Worm (Caenorhabditis elegans) whole organism, early embryonic: ENCODE data around the gene figl-1.

ENCODE experiments used
- ama-1 ChIP-seq: fragments of 150-350 bp; optimal IDR thresholded peaks from 2 replicates; lab custom pipeline; 2014
- ceh-36 ChIP-seq: sonication (generic microtip); optimal IDR thresholded peaks from 2 replicates; lab custom pipeline; 2016; ENCODE audit warnings: missing genetic modification characterization, inconsistent platforms, missing compliant biosample characterization
- ets-7 ChIP-seq: sonication (generic microtip); optimal IDR thresholded peaks from 2 replicates; lab custom pipeline; 2016; ENCODE audit warnings: missing genotype, missing genetic modification characterization, missing compliant biosample characterization
- flt-1 ChIP-seq: fragments of 200-800 bp; sonication (Bioruptor generic); IDR thresholded peaks from 2 replicates; pipeline ENCODE4 v1.3.6; 2022; ENCODE audit warnings: missing genetic modification characterization, missing compliant biosample characterization
- hmbx-1 ChIP-seq: sonication (generic microtip); optimal IDR thresholded peaks from 2 replicates; lab custom pipeline; 2016; ENCODE audit warnings: mild to moderate bottlenecking, missing genetic modification characterization, missing compliant biosample characterization
- pes-1 ChIP-seq: fragments of 200-800 bp; sonication (Bioruptor generic); IDR thresholded peaks from 2 replicates; pipeline ENCODE4 v1.3.6; 2022; ENCODE audit warnings: missing genetic modification reagents, missing genetic modification characterization, missing compliant biosample characterization

ce11 chrV:4304240-4304639 lies 41.6 kb downstream of the figl-1 start:
- TF ChIP-seq ets-7: no peak
- no peak for TF ChIP-seq hmbx-1
- TF ChIP-seq ama-1: no peak
- no peak for TF ChIP-seq pes-1 (GFP tag; lab: Robert Waterston, UW)
- TF ChIP-seq ceh-36 (tag; lab: Kevin White, UChicago): no peak
- no peak for TF ChIP-seq flt-1 (GFP tag; lab: Robert Waterston, UW)
